Fruit fly (Drosophila melanogaster): Measurements from ENCODE around the gene p130CAS.

p130CAS gene

DNA sequence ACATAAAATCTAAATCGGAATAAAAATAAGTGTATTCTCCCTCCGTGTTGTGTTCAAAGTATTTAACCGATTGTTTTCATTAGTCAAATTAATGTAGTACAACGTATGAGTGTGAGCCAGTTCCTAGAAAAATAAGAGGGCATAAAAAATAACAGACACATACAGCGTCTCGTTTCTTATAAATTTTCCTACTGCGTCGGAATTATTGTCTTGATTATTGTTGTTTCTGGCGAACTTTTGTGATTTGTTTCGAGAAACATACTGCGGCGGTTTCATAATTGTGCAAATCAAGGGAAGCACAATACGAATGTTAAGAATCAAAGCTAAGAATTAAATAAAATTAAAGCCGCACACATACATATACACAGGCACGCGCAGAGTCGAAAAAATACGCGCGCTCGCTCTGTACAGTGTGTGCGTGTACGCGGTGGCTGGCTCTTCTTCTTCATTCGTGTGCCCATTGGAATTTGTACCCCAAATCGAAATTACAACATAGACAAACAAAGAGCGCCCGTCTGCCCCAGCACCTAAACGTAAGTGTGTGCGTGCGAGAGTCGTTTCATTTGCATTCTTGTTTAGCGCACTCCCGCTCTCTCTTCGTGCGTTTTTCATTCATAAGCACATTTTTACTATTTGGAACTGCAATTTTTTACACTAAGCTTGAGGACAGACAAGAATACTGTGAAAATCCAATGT, 20.5 kb upstream of the p130CAS start (continued):
- TF ChIP-seq Nf-YB (GFP tag; optimal IDR thresholded peaks at IDR 0.05), result no peak
- peak; percentile 8 for TF ChIP-seq fd64A (GFP tag; optimal IDR thresholded peaks at IDR 0.05)
- TF ChIP-seq Spps (tag; optimal IDR thresholded peaks at IDR 0.05), result no peak
- TF ChIP-seq Hsf (GFP tag; optimal IDR thresholded peaks at IDR 0.05), result no peak
- TF ChIP-seq CG7786 (GFP tag; optimal IDR thresholded peaks at IDR 0.05), result no peak
- TF ChIP-seq gt (GFP tag; IDR thresholded peaks at IDR 0.05), result no peak
- TF ChIP-seq CG11723 (GFP tag; optimal IDR thresholded peaks at IDR 0.05), result no peak
- no peak for TF ChIP-seq zfh2 (GFP tag; optimal IDR thresholded peaks at IDR 0.05)
- peak; percentile 18; the same call in 1 of the 2 replicates for TF ChIP-seq Adf1 (GFP tag; IDR thresholded peaks at IDR 0.05)
- TF ChIP-seq so (GFP tag; IDR thresholded peaks at IDR 0.05), result peak; percentile 11; the same call in 1 of the 3 replicates
- no peak for TF ChIP-seq CG30431 (GFP tag; optimal IDR thresholded peaks at IDR 0.05)
- TF ChIP-seq HLH3B (GFP tag; IDR thresholded peaks at IDR 0.05), result no peak
- TF ChIP-seq CG7271 (tag; optimal IDR thresholded peaks at IDR 0.05), result no peak
- no peak for TF ChIP-seq Dek (tag; optimal IDR thresholded peaks at IDR 0.05)
- no peak for TF ChIP-seq CG12299 (tag; optimal IDR thresholded peaks at IDR 0.05)
- TF ChIP-seq ERR (GFP tag; optimal IDR thresholded peaks at IDR 0.05), result no peak
- no peak for TF ChIP-seq ind (GFP tag; optimal IDR thresholded peaks at IDR 0.05)
- no peak for TF ChIP-seq CG13123 (GFP tag; optimal IDR thresholded peaks at IDR 0.05)
- TF ChIP-seq CG14860 (GFP tag; IDR thresholded peaks at IDR 0.05; ENCODE audit: partially characterized antibody), result no peak
- TF ChIP-seq gro (GFP tag; optimal IDR thresholded peaks at IDR 0.05), result no peak
- TF ChIP-seq CG12769 (tag; optimal IDR thresholded peaks at IDR 0.05), result peak; percentile 52
- no peak for TF ChIP-seq CG5953 (GFP tag; IDR thresholded peaks at IDR 0.05)
- no peak for TF ChIP-seq tap (tag; optimal IDR thresholded peaks at IDR 0.05)
- TF ChIP-seq CG12071 (GFP tag; optimal IDR thresholded peaks at IDR 0.05), result peak; percentile 3
- TF ChIP-seq CG8924 (tag; optimal IDR thresholded peaks at IDR 0.05), result no peak
- no peak for TF ChIP-seq CG10979 (tag; optimal IDR thresholded peaks at IDR 0.05)
- TF ChIP-seq sug (tag; optimal IDR thresholded peaks at IDR 0.05), result no peak
- TF ChIP-seq fd102C (GFP tag; optimal IDR thresholded peaks at IDR 0.05), result no peak
- no peak for TF ChIP-seq Max (GFP tag; optimal IDR thresholded peaks at IDR 0.05)
- no peak for TF ChIP-seq br (optimal IDR thresholded peaks at IDR 0.05)
- TF ChIP-seq dati (GFP tag; IDR thresholded peaks at IDR 0.05), result no peak
- TF ChIP-seq cas (GFP tag; IDR thresholded peaks at IDR 0.05), result no peak
- TF ChIP-seq TFAM (GFP tag; optimal IDR thresholded peaks at IDR 0.05), result no peak
- no peak for TF ChIP-seq CG2712 (tag; optimal IDR thresholded peaks at IDR 0.05)
- no peak for TF ChIP-seq CG8281 (tag; optimal IDR thresholded peaks at IDR 0.05)
- TF ChIP-seq Lim3 (GFP tag; IDR thresholded peaks at IDR 0.05), result no peak
- TF ChIP-seq CG2116 (GFP tag; optimal IDR thresholded peaks at IDR 0.05), result no peak
- no peak for TF ChIP-seq Fer2 (tag; optimal IDR thresholded peaks at IDR 0.05)
- peak; percentile 19; the same call in 1 of the 3 replicates for TF ChIP-seq CG11695 (GFP tag; IDR thresholded peaks at IDR 0.05)
- TF ChIP-seq Camta (GFP tag; optimal IDR thresholded peaks at IDR 0.05), result no peak
- TF ChIP-seq CG6654 (GFP tag; optimal IDR thresholded peaks at IDR 0.05), result no peak
- no peak for TF ChIP-seq BEAF-32 (GFP tag; optimal IDR thresholded peaks at IDR 0.05)
- TF ChIP-seq CG17328 (GFP tag; IDR thresholded peaks at IDR 0.05), result no peak
- TF ChIP-seq CG8944 (GFP tag; optimal IDR thresholded peaks at IDR 0.05), result no peak
- TF ChIP-seq nerfin-1 (tag; optimal IDR thresholded peaks at IDR 0.05), result peak; percentile 92
- TF ChIP-seq CG8478 (optimal IDR thresholded peaks at IDR 0.05), result no peak
- no peak for TF ChIP-seq CG11398 (GFP tag; optimal IDR thresholded peaks at IDR 0.05)
- no peak for TF ChIP-seq CG17568 (GFP tag; optimal IDR thresholded peaks at IDR 0.05)
- TF ChIP-seq tio (GFP tag; optimal IDR thresholded peaks at IDR 0.05), result no peak
- TF ChIP-seq CG10543 (GFP tag; optimal IDR thresholded peaks at IDR 0.05), result peak; percentile 71
- TF ChIP-seq CG12155 (GFP tag; optimal IDR thresholded peaks at IDR 0.05), result no peak

Data from whole organism, embryonic.